Fruit fly (Drosophila melanogaster) whole organism, prepupa: ENCODE measurements around the gene CG44271.

Experiments
- CG6808 ChIP-seq: fragments of 200-800 bp; sonication (Bioruptor generic); optimal IDR thresholded peaks from 3 replicates; lab custom pipeline; 2017; ENCODE audit warnings: missing biosample characterization, missing genetic modification characterization, mild to moderate bottlenecking, moderate library complexity, missing genetic modification reagents
- CG8632 ChIP-seq: fragments of 200-800 bp; sonication (Bioruptor generic); optimal IDR thresholded peaks from 3 replicates; lab custom pipeline; 2016; ENCODE audit warnings: missing biosample characterization, missing genetic modification characterization
- Eip78C ChIP-seq: fragments of 200-800 bp; sonication (Bioruptor generic); peaks from one replicate; lab custom pipeline; 2016; ENCODE audit warnings: missing biosample characterization, missing genetic modification characterization
- Smox ChIP-seq: fragments of 200-800 bp; sonication (Bioruptor generic); optimal IDR thresholded peaks from 3 replicates; lab custom pipeline; 2016; ENCODE audit warnings: missing biosample characterization, missing genetic modification characterization

dm6 chr2L:6717460-6717859 lies 30.3 kb downstream of the CG44271 start, which contains the start of gene Aatf:
- no peak for TF ChIP-seq Smox (GFP tag; lab: Kevin White, UChicago)
- no peak for TF ChIP-seq CG8632
- peak; percentile 45 for TF ChIP-seq Eip78C (GFP tag; lab: Kevin White, UChicago)
- no peak for TF ChIP-seq CG6808
